Fruit fly (Drosophila melanogaster) S2 (cell line): ENCODE results near the gene Npc2a.

Experiments used
- CG8478 ChIP-seq: fragments of >200 bp; optimal IDR thresholded peaks from 2 replicates; lab custom pipeline; 2018
- CTCF ChIP-seq, 2 experiments: fragments of >200 bp; optimal IDR thresholded peaks; 2 replicates each; lab custom pipeline; 2018

DNA sequence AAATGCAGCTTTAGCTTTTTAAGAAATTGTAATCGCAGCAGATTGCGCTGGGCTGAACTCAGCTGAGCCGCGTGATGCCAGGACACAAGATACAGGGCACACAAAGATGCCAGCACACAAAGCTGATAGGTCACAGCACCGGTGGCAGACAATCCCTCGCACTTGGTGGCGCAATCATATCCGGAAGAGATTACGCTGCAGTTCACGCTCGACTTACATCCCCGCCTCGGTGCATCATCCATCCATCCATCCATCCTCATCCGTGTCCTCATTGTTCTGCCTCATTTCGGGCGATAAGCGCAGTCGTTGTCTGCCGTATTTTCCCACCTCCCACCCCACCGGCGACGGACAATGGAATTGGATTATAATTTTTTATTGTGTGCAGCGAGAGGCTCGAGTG lies 40.1 kb upstream of the Npc2a start:
- no peak for TF ChIP-seq CG8478 (lab: Kevin White, UChicago)
- no peak for TF ChIP-seq CTCF (optimal IDR thresholded peaks at IDR 0.05; lab: Kevin White, UChicago)
